Worm (Caenorhabditis elegans): ENCODE results near the gene clec-184.

DNA sequence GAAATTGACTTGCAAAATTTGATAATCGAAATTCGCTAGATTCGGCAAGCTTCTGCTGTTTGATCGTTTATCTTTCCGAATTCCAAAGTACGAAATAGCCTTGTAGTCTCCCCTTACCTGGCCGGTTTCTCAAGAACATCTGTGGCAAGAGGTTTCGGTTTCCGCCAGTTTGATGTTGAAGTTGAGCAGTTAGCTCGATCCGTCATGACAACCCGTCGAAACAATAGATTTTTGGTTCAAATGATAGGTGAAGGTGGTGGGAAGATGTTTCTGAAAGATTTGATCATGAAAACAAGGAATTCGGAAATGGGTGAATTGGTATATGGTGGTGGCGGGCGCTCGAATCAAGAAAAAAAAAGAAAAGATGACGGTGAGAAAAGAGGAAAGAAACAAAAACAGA lies 34.0 kb upstream of the clec-184 start, which contains the start of gene acs-20:
- TF ChIP-seq rpc-1 (optimal IDR thresholded peaks at IDR 0.05) = no peak
- TF ChIP-seq rpc-1 (tag; optimal IDR thresholded peaks at IDR 0.05) = no peak
- TF ChIP-seq madf-10 (tag; optimal IDR thresholded peaks at IDR 0.05) = no peak
- no peak for TF ChIP-seq snpc-4 (GFP tag; optimal IDR thresholded peaks at IDR 0.05)
- no peak for TF ChIP-seq snpc-4 (tag; optimal IDR thresholded peaks at IDR 0.05)
- no peak for TF ChIP-seq ztf-6 (GFP tag; IDR thresholded peaks at IDR 0.05)
- no peak for TF ChIP-seq lsl-1 (GFP tag; optimal IDR thresholded peaks at IDR 0.05)
- no peak for TF ChIP-seq lag-1 (GFP tag; IDR thresholded peaks at IDR 0.05)
- TF ChIP-seq nfya-2 (GFP tag; IDR thresholded peaks at IDR 0.05) = no peak
- no peak for TF ChIP-seq F39B2.1 (GFP tag; IDR thresholded peaks at IDR 0.05)

All from whole organism, young adult.